1 fruit fly cellular context compared by ENCODE assay signal in the genomic region with DNA sequence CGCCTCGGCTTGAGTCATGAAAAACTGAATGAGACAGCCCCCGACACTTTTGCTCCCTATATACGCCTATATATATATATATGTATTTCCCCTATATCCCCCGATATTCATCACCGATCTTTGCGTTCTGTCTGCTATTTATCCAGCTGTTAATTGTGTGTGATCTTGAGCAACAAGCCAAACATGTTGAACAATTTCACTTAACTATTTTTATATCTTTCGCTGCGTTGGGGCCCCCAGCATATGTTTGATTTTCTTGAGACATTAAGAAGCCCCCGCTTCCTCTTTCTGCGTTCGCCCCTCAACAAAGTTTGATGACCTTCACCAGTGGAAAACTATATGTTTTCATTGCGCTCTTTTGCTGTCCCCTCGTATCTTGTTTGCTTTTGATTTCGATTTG.
TF ChIP-seq lines count a peak whose summit lies in the region.

No protein-coding gene starts in this region.

TF ChIP-seq in whole organism, embryonic, 481 proteins besides CTCF, POLR2A, EP300 and RAD21 (continued from another document):
- TF ChIP-seq salm (tag; optimal IDR thresholded peaks at IDR 0.05; lab: Kevin White, UChicago) (peak; percentile 3), Taf1 (GFP tag; IDR thresholded peaks at IDR 0.05; lab: Robert Waterston, UW) (no peak)
